Fruit fly (Drosophila melanogaster) whole organism, adult: ENCODE measurements around the gene CG11885.

Experiments used
- CG7045 ChIP-seq: fragments of 200-800 bp; sonication (Bioruptor generic); optimal IDR thresholded peaks from 2 replicates; lab custom pipeline; 2017; ENCODE audit warnings: missing biosample characterization, mild to moderate bottlenecking, missing genetic modification characterization
- Mnt ChIP-seq: fragments of 200-800 bp; sonication (Bioruptor generic); optimal IDR thresholded peaks from 2 replicates; lab custom pipeline; 2016; ENCODE audit warnings: missing biosample characterization, mild to moderate bottlenecking, missing genetic modification characterization
- cic ChIP-seq: fragments of 200-800 bp; sonication (Bioruptor generic); optimal IDR thresholded peaks from 2 replicates; lab custom pipeline; 2017; ENCODE audit warnings: missing biosample characterization, mild to moderate bottlenecking, missing genetic modification characterization, moderate library complexity
- kay ChIP-seq: fragments of 200-800 bp; sonication (Bioruptor generic); peaks from one replicate; lab custom pipeline; 2016; ENCODE audit warnings: missing biosample characterization, missing genetic modification characterization, borderline replicate concordance
- ovo ChIP-seq: fragments of 200-800 bp; sonication (Bioruptor generic); optimal IDR thresholded peaks from 2 replicates; lab custom pipeline; 2016; ENCODE audit warnings: missing biosample characterization, missing genetic modification characterization
- pad ChIP-seq: fragments of 200-800 bp; sonication (Bioruptor generic); optimal IDR thresholded peaks from 3 replicates; lab custom pipeline; 2017; ENCODE audit warnings: missing biosample characterization, missing genetic modification characterization, mild to moderate bottlenecking, moderate library complexity, missing genetic modification reagents
- toe ChIP-seq: fragments of 200-800 bp; sonication (Bioruptor generic); optimal IDR thresholded peaks from 2 replicates; lab custom pipeline; 2016; ENCODE audit warnings: missing biosample characterization, missing genetic modification characterization

DNA sequence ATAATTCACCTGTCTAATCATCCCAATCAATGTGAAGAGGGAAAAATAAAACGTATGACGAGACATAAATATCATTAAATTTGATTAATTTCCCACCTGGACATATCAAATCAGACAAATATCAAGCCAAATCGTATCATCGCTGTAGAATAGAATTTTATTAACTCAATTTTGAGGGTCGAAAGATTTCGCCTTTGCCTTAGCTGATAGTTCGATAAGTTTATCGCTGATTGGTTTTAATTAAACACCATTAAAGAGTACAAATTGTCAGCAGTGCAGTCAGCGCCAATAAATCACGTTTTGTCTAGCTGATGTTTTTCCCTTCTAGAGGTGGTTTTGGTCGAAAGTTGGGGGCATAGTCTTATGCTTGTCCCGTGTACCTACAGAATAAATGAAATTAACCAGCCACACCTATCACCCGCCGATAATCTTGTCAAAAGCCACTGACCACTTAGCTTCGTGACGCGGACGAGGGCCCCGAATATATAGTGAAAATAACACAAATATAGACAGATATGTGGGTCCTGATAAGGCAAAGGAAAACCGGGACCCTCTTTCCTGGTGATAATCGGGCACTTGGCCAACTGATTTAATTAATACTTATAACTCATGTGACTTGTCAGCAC lies 42.3 kb downstream of the CG11885 start:
- TF ChIP-seq CG7045: no peak
- no peak for TF ChIP-seq pad (GFP tag; lab: Kevin White, UChicago)
- no peak for TF ChIP-seq toe (GFP tag; lab: Kevin White, UChicago)
- no peak for TF ChIP-seq ovo (GFP tag; lab: Kevin White, UChicago)
- no peak for TF ChIP-seq Mnt (GFP tag; lab: Kevin White, UChicago)
- TF ChIP-seq cic (GFP tag; lab: Kevin White, UChicago): no peak
- no peak for TF ChIP-seq kay
